Worm (Caenorhabditis elegans) whole organism, L1 larva: ENCODE results near the gene C42D4.13.

ENCODE experiments used
- ceh-88 ChIP-seq: fragments of 200-800 bp; sonication (Bioruptor generic); IDR thresholded peaks from 2 replicates; pipeline ENCODE4 v1.3.6; 2022; ENCODE audit warnings: missing genetic modification characterization, missing compliant biosample characterization
- ces-1 ChIP-seq: fragments of 150-350 bp; optimal IDR thresholded peaks from 2 replicates; lab custom pipeline; 2014; ENCODE audit warnings: missing biosample characterization, missing genetic modification reagents, missing genetic modification characterization
- fkh-10 ChIP-seq: sonication (generic microtip); optimal IDR thresholded peaks from 2 replicates; lab custom pipeline; 2017; ENCODE audit warnings: missing biosample characterization, missing genetic modification reagents, missing genetic modification characterization
- lsy-2 ChIP-seq, 2 experiments: fragments of 150-350 bp; optimal IDR thresholded peaks; 2 replicates each; lab custom pipeline; 2014; ENCODE audit warnings: missing biosample characterization in 2 of 2, missing genetic modification characterization in 2 of 2
- nhr-28 ChIP-seq: fragments of 150-350 bp; optimal IDR thresholded peaks from 2 replicates; lab custom pipeline; 2014; ENCODE audit warnings: missing biosample characterization, missing genetic modification characterization
- nhr-47 ChIP-seq: sonication (generic microtip); optimal IDR thresholded peaks from 2 replicates; lab custom pipeline; 2016; ENCODE audit warnings: mild to moderate bottlenecking, missing genetic modification characterization, moderate library complexity, missing compliant biosample characterization
- nhr-84 ChIP-seq: sonication (generic microtip); optimal IDR thresholded peaks from 2 replicates; lab custom pipeline; 2017; ENCODE audit warnings: missing biosample characterization, missing genetic modification characterization
- skn-1 ChIP-seq: fragments of 150-350 bp; optimal IDR thresholded peaks from 2 replicates; lab custom pipeline; 2014; ENCODE audit warnings: missing biosample characterization, missing genetic modification characterization
- snpc-4 ChIP-seq: fragments of 150-350 bp; optimal IDR thresholded peaks from 2 replicates; lab custom pipeline; 2014; ENCODE audit warnings: missing biosample characterization, missing genetic modification characterization
- sptf-1 ChIP-seq: fragments of 150-350 bp; optimal IDR thresholded peaks from 2 replicates; lab custom pipeline; 2014; ENCODE audit warnings: missing biosample characterization, missing genetic modification characterization
- unc-130 ChIP-seq: fragments of 150-350 bp; optimal IDR thresholded peaks from 2 replicates; lab custom pipeline; 2017; ENCODE audit warnings: missing biosample characterization, missing genetic modification characterization, inconsistent platforms
- ztf-4 ChIP-seq: fragments of 150-350 bp; optimal IDR thresholded peaks from 2 replicates; lab custom pipeline; 2014; ENCODE audit warnings: missing biosample characterization, missing genetic modification characterization

- TF ChIP-seq ztf-4 (no peak), sptf-1 (tag; lab: Kevin White, UChicago) (no peak), ces-1 (GFP tag; lab: Kevin White, UChicago) (no peak), unc-130 (tag; lab: Kevin White, UChicago) (no peak), skn-1 (no peak), fkh-10 (no peak), nhr-84 (tag; lab: Kevin White, UChicago) (no peak), snpc-4 (tag; lab: Kevin White, UChicago) (no peak), lsy-2 (tag; optimal IDR thresholded peaks at IDR 0.05; lab: Kevin White, UChicago) (peak in 1 of 2 experiments; percentile 39), nhr-28 (tag; lab: Kevin White, UChicago) (no peak), nhr-47 (tag; lab: Kevin White, UChicago) (peak; percentile 39), ceh-88 (GFP tag; lab: Robert Waterston, UW) (no peak)
These were observed 31.6 kb downstream of the C42D4.13 start, which contains the start of gene maph-9 for ce11 chrIV:7156356-7156755.
